Fruit fly (Drosophila melanogaster) whole organism, embryonic: ENCODE measurements around the gene CG12448.

Source experiments
- Ada2b ChIP-seq: fragments of 200-800 bp; sonication (Bioruptor generic); IDR thresholded peaks from 2 replicates; pipeline ENCODE4 v1.3.6; 2022; ENCODE audit warnings: missing biosample characterization, missing genetic modification characterization
- Adf1 ChIP-seq: fragments of 200-800 bp; sonication (Bioruptor generic); IDR thresholded peaks from 2 replicates; pipeline ENCODE4 v1.3.6; 2022; ENCODE audit warnings: missing biosample characterization, missing genetic modification characterization
- Atf6 ChIP-seq: fragments of 200-800 bp; sonication (Bioruptor generic); IDR thresholded peaks from 2 replicates; pipeline ENCODE4 v1.3.6; 2022; ENCODE audit warnings: missing biosample characterization, missing genetic modification characterization
- B-H2 ChIP-seq: fragments of 200-800 bp; sonication (Bioruptor generic); optimal IDR thresholded peaks from 2 replicates; lab custom pipeline; 2018; ENCODE audit warnings: missing biosample characterization, mild to moderate bottlenecking, missing genetic modification characterization
- BtbVII ChIP-seq: fragments of 200-800 bp; sonication (Bioruptor generic); optimal IDR thresholded peaks from 3 replicates; lab custom pipeline; 2017; ENCODE audit warnings: missing biosample characterization, mild to moderate bottlenecking, missing genetic modification characterization
- CG1024 ChIP-seq: fragments of 200-800 bp; sonication (Bioruptor generic); IDR thresholded peaks from 2 replicates; pipeline ENCODE4 v1.3.6; 2022; ENCODE audit warnings: missing biosample characterization, missing genetic modification characterization
- CG11560 ChIP-seq: fragments of 200-800 bp; sonication (Bioruptor generic); IDR thresholded peaks from 3 replicates; pipeline ENCODE4 v1.3.6; 2022; ENCODE audit warnings: missing biosample characterization, missing genetic modification characterization
- CG12769 ChIP-seq: fragments of 200-800 bp; sonication (Bioruptor generic); optimal IDR thresholded peaks from 2 replicates; lab custom pipeline; 2019; ENCODE audit warnings: missing biosample characterization, mild to moderate bottlenecking, missing genetic modification characterization, moderate library complexity
- CG14667 ChIP-seq: fragments of 200-800 bp; sonication (Bioruptor generic); IDR thresholded peaks from 2 replicates; pipeline ENCODE4 v1.3.6; 2022; ENCODE audit warnings: missing biosample characterization, missing genetic modification characterization
- CG14965 ChIP-seq: fragments of 200-800 bp; sonication (Bioruptor generic); optimal IDR thresholded peaks from 2 replicates; lab custom pipeline; 2016; ENCODE audit warnings: missing biosample characterization, missing genetic modification characterization, borderline replicate concordance
- CG15479 ChIP-seq: fragments of 200-800 bp; sonication (Bioruptor generic); optimal IDR thresholded peaks from 3 replicates; lab custom pipeline; 2019; ENCODE audit warnings: missing biosample characterization, mild to moderate bottlenecking, missing genetic modification characterization, moderate library complexity
- CG16863 ChIP-seq: fragments of 200-800 bp; sonication (Bioruptor generic); optimal IDR thresholded peaks from 3 replicates; lab custom pipeline; 2016; ENCODE audit warnings: missing biosample characterization, missing genetic modification characterization
- CG2120 ChIP-seq: fragments of 200-800 bp; sonication (Bioruptor generic); optimal IDR thresholded peaks from 3 replicates; lab custom pipeline; 2016; ENCODE audit warnings: missing biosample characterization, missing genetic modification characterization
- CG2129 ChIP-seq: fragments of 200-800 bp; sonication (Bioruptor generic); IDR thresholded peaks from 2 replicates; pipeline ENCODE4 v1.3.6; 2022; ENCODE audit warnings: missing biosample characterization, missing genetic modification characterization; ENCODE audit not compliant: partially characterized antibody
- CG32532 ChIP-seq: fragments of 200-800 bp; sonication (Bioruptor generic); IDR thresholded peaks from 2 replicates; pipeline ENCODE4 v1.3.6; 2022; ENCODE audit warnings: missing biosample characterization, missing genetic modification characterization
- CG7357 ChIP-seq: fragments of 200-800 bp; sonication (Bioruptor generic); IDR thresholded peaks from 3 replicates; pipeline ENCODE4 v1.3.6; 2022; ENCODE audit warnings: missing biosample characterization, missing genetic modification characterization
- CG8089 ChIP-seq: fragments of 200-800 bp; sonication (Bioruptor generic); optimal IDR thresholded peaks from 3 replicates; lab custom pipeline; 2016; ENCODE audit warnings: missing biosample characterization, missing genetic modification characterization
- CG9215 ChIP-seq: fragments of 200-800 bp; sonication (Bioruptor generic); IDR thresholded peaks from 2 replicates; pipeline ENCODE4 v1.3.6; 2022; ENCODE audit warnings: missing biosample characterization, missing genetic modification characterization
- Camta ChIP-seq: fragments of 200-800 bp; sonication (Bioruptor generic); optimal IDR thresholded peaks from 2 replicates; lab custom pipeline; 2016; ENCODE audit warnings: missing biosample characterization, missing genetic modification characterization
- Gug ChIP-seq: fragments of 200-800 bp; sonication (Bioruptor generic); IDR thresholded peaks from 4 replicates; pipeline ENCODE4 v1.3.6; 2022; ENCODE audit warnings: missing biosample characterization, missing genetic modification characterization
- Hmr ChIP-seq: fragments of 200-800 bp; sonication (Bioruptor generic); optimal IDR thresholded peaks from 3 replicates; lab custom pipeline; 2017; ENCODE audit warnings: mild to moderate bottlenecking, missing biosample characterization, missing genetic modification reagents, missing genetic modification characterization
- Hr39 ChIP-seq: fragments of >200 bp; optimal IDR thresholded peaks from 2 replicates; lab custom pipeline; 2017
- Hr78 ChIP-seq, 2 experiments: fragments of 200-800 bp in 1 of 2; fragments of >200 bp in 1 of 2; sonication (Bioruptor generic) in 1 of 2; optimal IDR thresholded peaks; 2 replicates each; lab custom pipeline; 2017 to 2019; ENCODE audit warnings: missing biosample characterization in 2 of 2, missing genetic modification characterization in 2 of 2, mild to moderate bottlenecking in 1 of 2, moderate library complexity in 1 of 2
- Lhr ChIP-seq: fragments of 200-800 bp; sonication (Bioruptor generic); optimal IDR thresholded peaks from 3 replicates; lab custom pipeline; 2017; ENCODE audit warnings: mild to moderate bottlenecking, missing biosample characterization, missing genetic modification reagents, missing genetic modification characterization
- Mad ChIP-seq: fragments of 200-800 bp; sonication (Bioruptor generic); optimal IDR thresholded peaks from 2 replicates; lab custom pipeline; 2016; ENCODE audit warnings: missing biosample characterization, missing genetic modification characterization
- Max ChIP-seq: fragments of 200-800 bp; sonication (Bioruptor generic); optimal IDR thresholded peaks from 2 replicates; lab custom pipeline; 2016; ENCODE audit warnings: missing biosample characterization, mild to moderate bottlenecking, missing genetic modification characterization
- NC2β ChIP-seq: fragments of 200-800 bp; sonication (Bioruptor generic); optimal IDR thresholded peaks from 2 replicates; lab custom pipeline; 2016; ENCODE audit warnings: missing biosample characterization, missing genetic modification characterization
- NK7.1 ChIP-seq: fragments of 200-800 bp; sonication (Bioruptor generic); optimal IDR thresholded peaks from 3 replicates; lab custom pipeline; 2016; ENCODE audit warnings: missing biosample characterization, missing genetic modification characterization
- Optix ChIP-seq: fragments of 200-800 bp; sonication (Bioruptor generic); IDR thresholded peaks from 3 replicates; pipeline ENCODE4 v1.3.6; 2022; ENCODE audit warnings: missing biosample characterization, missing genetic modification characterization
- TFAM ChIP-seq: fragments of 200-800 bp; sonication (Bioruptor generic); optimal IDR thresholded peaks from 2 replicates; lab custom pipeline; 2017; ENCODE audit warnings: missing biosample characterization, missing genetic modification characterization, inconsistent platforms
- Taf1 ChIP-seq: fragments of 200-800 bp; sonication (Bioruptor generic); IDR thresholded peaks from 2 replicates; pipeline ENCODE4 v1.3.6; 2022; ENCODE audit warnings: missing biosample characterization, missing genetic modification characterization
- bbx ChIP-seq: fragments of 200-800 bp; sonication (Bioruptor generic); IDR thresholded peaks from 2 replicates; pipeline ENCODE4 v1.3.6; 2022; ENCODE audit warnings: missing biosample characterization, missing genetic modification characterization; ENCODE audit not compliant: partially characterized antibody
- cad ChIP-seq: fragments of >200 bp; optimal IDR thresholded peaks from 2 replicates; lab custom pipeline; 2017; ENCODE audit warnings: missing biosample characterization, missing genetic modification characterization
- dan ChIP-seq: fragments of 200-800 bp; sonication (Bioruptor generic); IDR thresholded peaks from 2 replicates; pipeline ENCODE4 v1.3.6; 2022; ENCODE audit warnings: missing biosample characterization, missing genetic modification characterization
- disco-r ChIP-seq: fragments of 200-800 bp; sonication (Bioruptor generic); optimal IDR thresholded peaks from 2 replicates; lab custom pipeline; 2016; ENCODE audit warnings: missing biosample characterization, missing genetic modification characterization
- dm ChIP-seq: fragments of 200-800 bp; sonication (Bioruptor generic); optimal IDR thresholded peaks from 3 replicates; lab custom pipeline; 2016; ENCODE audit warnings: missing biosample characterization, missing genetic modification characterization
- dmrt99B ChIP-seq: fragments of 200-800 bp; sonication (Bioruptor generic); optimal IDR thresholded peaks from 2 replicates; lab custom pipeline; 2018; ENCODE audit warnings: missing biosample characterization, mild to moderate bottlenecking, missing genetic modification characterization, moderate library complexity
- en ChIP-seq: fragments of 200-800 bp; sonication (Bioruptor generic); optimal IDR thresholded peaks from 2 replicates; lab custom pipeline; 2016; ENCODE audit warnings: missing biosample characterization, missing genetic modification characterization
- eve ChIP-seq, 2 experiments: fragments of >200 bp; optimal IDR thresholded peaks; 2 replicates each; lab custom pipeline; 2017; ENCODE audit warnings: missing biosample characterization in 2 of 2, missing genetic modification characterization in 2 of 2
- kah ChIP-seq: fragments of 200-800 bp; sonication (Bioruptor generic); optimal IDR thresholded peaks from 2 replicates; lab custom pipeline; 2018; ENCODE audit warnings: missing biosample characterization, mild to moderate bottlenecking, missing genetic modification characterization
- knrl ChIP-seq: fragments of 200-800 bp; sonication (Bioruptor generic); IDR thresholded peaks from 3 replicates; pipeline ENCODE4 v1.3.6; 2022; ENCODE audit warnings: missing biosample characterization, missing genetic modification characterization; ENCODE audit not compliant: partially characterized antibody
- maf-S ChIP-seq: fragments of 200-800 bp; sonication (Bioruptor generic); optimal IDR thresholded peaks from 2 replicates; lab custom pipeline; 2016; ENCODE audit warnings: missing biosample characterization, missing genetic modification characterization
- odd ChIP-seq: fragments of 200-800 bp; sonication (Bioruptor generic); optimal IDR thresholded peaks from 2 replicates; lab custom pipeline; 2017; ENCODE audit warnings: missing biosample characterization, mild to moderate bottlenecking, missing genetic modification characterization
- otp ChIP-seq: fragments of 200-800 bp; sonication (Bioruptor generic); IDR thresholded peaks from 3 replicates; pipeline ENCODE4, ENCODE4 v1.3.6; 2022; ENCODE audit warnings: missing biosample characterization, missing genetic modification characterization
- pum ChIP-seq: fragments of 200-800 bp; sonication (Bioruptor generic); optimal IDR thresholded peaks from 2 replicates; lab custom pipeline; 2016; ENCODE audit warnings: missing biosample characterization, missing genetic modification characterization
- shn ChIP-seq: fragments of 200-800 bp; sonication (Bioruptor generic); optimal IDR thresholded peaks from 3 replicates; lab custom pipeline; 2016; ENCODE audit warnings: missing biosample characterization, missing genetic modification characterization
- sisA ChIP-seq: fragments of 200-800 bp; sonication (Bioruptor generic); IDR thresholded peaks from 2 replicates; pipeline ENCODE4 v1.3.6; 2022; ENCODE audit warnings: missing biosample characterization, missing genetic modification characterization
- so ChIP-seq: fragments of 200-800 bp; sonication (Bioruptor generic); IDR thresholded peaks from 3 replicates; pipeline ENCODE4 v1.3.6; 2022; ENCODE audit warnings: missing biosample characterization, missing genetic modification characterization
- vnd ChIP-seq: fragments of 200-800 bp; sonication (Bioruptor generic); IDR thresholded peaks from 3 replicates; pipeline ENCODE4 v1.3.6; 2022; ENCODE audit warnings: missing biosample characterization, missing genetic modification characterization; ENCODE audit not compliant: partially characterized antibody
- wek ChIP-seq: fragments of 200-800 bp; sonication (Bioruptor generic); optimal IDR thresholded peaks from 3 replicates; lab custom pipeline; 2018; ENCODE audit warnings: missing biosample characterization, mild to moderate bottlenecking, missing genetic modification characterization, moderate library complexity

The CG12448 gene

dm6 chr2L:15908086-15908485, 33.2 kb upstream of the CG12448 start (continued):
- TF ChIP-seq CG2120 (GFP tag; lab: Kevin White, UChicago), result no peak
- TF ChIP-seq CG12769 (tag; lab: Kevin White, UChicago), result peak; percentile 67
- TF ChIP-seq B-H2 (GFP tag; lab: Kevin White, UChicago), result no peak
- no peak for TF ChIP-seq Hmr (GFP tag; lab: Kevin White, UChicago)
- TF ChIP-seq wek (GFP tag; lab: Kevin White, UChicago), result peak; percentile 14
- no peak for TF ChIP-seq Taf1 (GFP tag; lab: Robert Waterston, UW)
- no peak for TF ChIP-seq knrl (GFP tag; lab: Robert Waterston, UW)
- TF ChIP-seq maf-S, result no peak
- TF ChIP-seq CG7357 (GFP tag; lab: Robert Waterston, UW), result peak; percentile 30; the same call in 1 of the 3 replicates
- 0 out of 2 replicates have a peak, but pooled peaks have one; percentile 3 for TF ChIP-seq CG1024 (GFP tag; lab: Robert Waterston, UW)
- no peak for TF ChIP-seq TFAM
- TF ChIP-seq Lhr (GFP tag; lab: Kevin White, UChicago), result no peak
- TF ChIP-seq CG14965, result no peak
- no peak for TF ChIP-seq Optix (GFP tag; lab: Robert Waterston, UW)
- TF ChIP-seq Hr78 (GFP tag; optimal IDR thresholded peaks at IDR 0.05; lab: Kevin White, UChicago), result no peak
- peak; percentile 6 for TF ChIP-seq Camta
- 0 out of 2 replicates have a peak, but pooled peaks have one; percentile 25 for TF ChIP-seq Ada2b (GFP tag; lab: Robert Waterston, UW)
- peak; percentile 34; the same call in 1 of the 2 replicates for TF ChIP-seq Atf6 (GFP tag; lab: Robert Waterston, UW)
- peak; percentile 35; the same call in 1 of the 4 replicates for TF ChIP-seq Gug
- 0 out of 2 replicates have a peak, but pooled peaks have one; percentile 12 for TF ChIP-seq sisA (GFP tag; lab: Robert Waterston, UW)

dm6 chr2L:15908496-15909276, 32.6 kb upstream of the CG12448 start:
- peak; percentile 20 for TF ChIP-seq odd (GFP tag; lab: Kevin White, UChicago)
- peak; percentile 9 for TF ChIP-seq BtbVII (GFP tag; lab: Kevin White, UChicago)
- no peak for TF ChIP-seq CG9215 (GFP tag; lab: Robert Waterston, UW)
- TF ChIP-seq Max (GFP tag; lab: Kevin White, UChicago), result no peak
- TF ChIP-seq CG11560 (tag; lab: Robert Waterston, UW), result no peak
- no peak for TF ChIP-seq otp (GFP tag; lab: Robert Waterston, UW)
- TF ChIP-seq Taf1 (GFP tag; lab: Robert Waterston, UW), result no peak
- TF ChIP-seq Mad (GFP tag; lab: Kevin White, UChicago), result no peak
- TF ChIP-seq CG14667 (GFP tag; lab: Robert Waterston, UW), result no peak
- TF ChIP-seq dan (GFP tag; lab: Robert Waterston, UW), result no peak
- no peak for TF ChIP-seq Hr39
- no peak for TF ChIP-seq NC2β (GFP tag; lab: Kevin White, UChicago)
- no peak for TF ChIP-seq CG16863 (GFP tag; lab: Kevin White, UChicago)
- no peak for TF ChIP-seq eve (GFP tag; optimal IDR thresholded peaks at IDR 0.05; lab: Kevin White, UChicago)
- TF ChIP-seq en (GFP tag; lab: Kevin White, UChicago), result no peak
- TF ChIP-seq dm, result peak; percentile 12
- no peak for TF ChIP-seq shn (GFP tag; lab: Kevin White, UChicago)
- no peak for TF ChIP-seq pum (GFP tag; lab: Kevin White, UChicago)
- no peak; the same call in 1 of the 3 replicates for TF ChIP-seq so (GFP tag; lab: Robert Waterston, UW)
- TF ChIP-seq CG8089 (GFP tag; lab: Kevin White, UChicago), result no peak
- TF ChIP-seq bbx (GFP tag; lab: Robert Waterston, UW), result peak; percentile 55; the same call in 1 of the 2 replicates
- peak; percentile 70 for TF ChIP-seq dmrt99B (tag; lab: Kevin White, UChicago)
- no peak for TF ChIP-seq CG15479 (GFP tag; lab: Kevin White, UChicago)
- no peak for TF ChIP-seq NK7.1 (GFP tag; lab: Kevin White, UChicago)
- peak; percentile 25; the same call in 1 of the 2 replicates for TF ChIP-seq CG32532 (GFP tag; lab: Robert Waterston, UW)
- peak; percentile 72 for TF ChIP-seq Adf1 (GFP tag; lab: Robert Waterston, UW)
- TF ChIP-seq CG2129 (GFP tag; lab: Robert Waterston, UW), result no peak
- peak; percentile 40 for TF ChIP-seq kah
- TF ChIP-seq disco-r, result no peak
- no peak for TF ChIP-seq vnd (GFP tag; lab: Robert Waterston, UW)
- TF ChIP-seq cad (GFP tag; lab: Kevin White, UChicago), result no peak
